Worm (Caenorhabditis elegans): ENCODE data around the gene Y102E9.5.

The Y102E9.5 gene

DNA sequence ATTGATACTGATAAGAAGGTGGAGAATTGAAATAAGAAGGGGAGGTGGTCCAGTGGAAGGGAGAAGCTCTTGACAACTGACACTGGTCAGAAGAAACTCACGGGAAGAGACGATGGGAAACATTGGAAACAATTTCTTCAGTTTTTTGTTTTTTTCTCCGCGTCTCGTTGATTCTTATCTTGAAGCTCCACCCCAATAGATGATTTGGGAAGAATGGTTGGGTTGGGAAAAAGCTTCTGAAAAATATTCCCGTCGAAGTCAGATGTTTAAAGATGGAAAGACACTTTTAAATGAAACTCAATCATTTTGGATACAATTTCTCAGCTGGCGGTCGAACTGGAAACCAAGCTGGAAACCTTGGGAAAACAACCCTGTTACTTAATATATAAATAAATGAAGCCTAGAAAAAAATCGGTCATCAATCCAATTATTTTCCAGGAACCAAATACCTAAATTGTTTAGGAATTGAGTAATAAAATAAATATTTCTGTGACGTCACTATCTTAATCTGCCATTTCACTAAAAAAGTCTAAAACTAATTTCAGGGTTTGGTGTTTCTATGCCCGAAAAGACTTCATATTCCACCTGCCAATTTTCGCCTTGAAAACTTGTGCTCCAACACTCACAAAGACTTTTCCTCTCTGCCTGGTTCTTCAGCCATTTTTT is at the start of gene Y102E9.5, which contains the start of gene odr-4:
Gene Y102E9.5, minus strand, starts transcription at position 101 of the 666 bp plus-strand sequence.
Gene odr-4, plus strand, starts transcription at position 616 of the 666 bp plus-strand sequence.
- TF ChIP-seq klf-2 (GFP tag; conservative IDR thresholded peaks at IDR 0.05) (no peak), cog-1 (tag; optimal IDR thresholded peaks at IDR 0.05) (no peak), ztf-29 (GFP tag; IDR thresholded peaks at IDR 0.05) (no peak), ref-1 (GFP tag; conservative IDR thresholded peaks at IDR 0.05) (no peak), flt-1 (GFP tag; IDR thresholded peaks at IDR 0.05) (no peak), tab-1 (GFP tag; IDR thresholded peaks at IDR 0.05) (no peak), T22C8.4 (GFP tag; IDR thresholded peaks at IDR 0.05) (no peak), med-1 (GFP tag; optimal IDR thresholded peaks at IDR 0.05; ENCODE audit: insufficient read depth) (no peak), ztf-23 (GFP tag; IDR thresholded peaks at IDR 0.05) (no peak)

DNA sequence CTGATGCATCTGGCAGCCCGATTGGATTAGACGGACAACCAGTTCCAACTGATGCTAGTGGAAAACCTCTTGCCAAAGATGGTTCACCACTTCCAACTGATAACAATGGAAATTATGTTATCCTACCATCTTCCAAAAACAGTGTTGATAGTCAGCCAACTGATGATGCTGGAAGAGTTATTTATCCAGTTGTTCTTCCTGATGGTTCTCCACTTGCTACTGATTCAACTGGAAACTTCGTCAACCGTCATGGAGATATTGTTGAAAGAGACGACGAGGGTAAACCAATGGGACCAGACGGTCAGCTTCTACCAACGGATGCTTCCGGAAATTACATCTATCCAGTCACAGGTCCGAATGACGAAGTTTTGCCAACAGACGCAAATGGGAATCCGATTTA is 26.7 kb upstream of the Y102E9.5 start:
- TF ChIP-seq klf-2 (GFP tag; conservative IDR thresholded peaks at IDR 0.05) (no peak), T22C8.4 (GFP tag; IDR thresholded peaks at IDR 0.05) (no peak), cog-1 (tag; optimal IDR thresholded peaks at IDR 0.05) (no peak), flt-1 (GFP tag; IDR thresholded peaks at IDR 0.05) (no peak), med-1 (GFP tag; optimal IDR thresholded peaks at IDR 0.05; ENCODE audit: insufficient read depth) (no peak)

- TF ChIP-seq ztf-29 (GFP tag; IDR thresholded peaks at IDR 0.05) (no peak), klf-2 (GFP tag; conservative IDR thresholded peaks at IDR 0.05) (no peak), ref-1 (GFP tag; conservative IDR thresholded peaks at IDR 0.05) (no peak), med-1 (GFP tag; optimal IDR thresholded peaks at IDR 0.05; ENCODE audit: insufficient read depth) (no peak), tab-1 (GFP tag; IDR thresholded peaks at IDR 0.05) (no peak), ztf-23 (GFP tag; IDR thresholded peaks at IDR 0.05) (no peak), T22C8.4 (GFP tag; IDR thresholded peaks at IDR 0.05) (no peak), flt-1 (GFP tag; IDR thresholded peaks at IDR 0.05) (no peak), cog-1 (tag; optimal IDR thresholded peaks at IDR 0.05) (no peak)
Measured at ce11 chrIII:6752612-6753011, 22.5 kb upstream of the Y102E9.5 start.

DNA sequence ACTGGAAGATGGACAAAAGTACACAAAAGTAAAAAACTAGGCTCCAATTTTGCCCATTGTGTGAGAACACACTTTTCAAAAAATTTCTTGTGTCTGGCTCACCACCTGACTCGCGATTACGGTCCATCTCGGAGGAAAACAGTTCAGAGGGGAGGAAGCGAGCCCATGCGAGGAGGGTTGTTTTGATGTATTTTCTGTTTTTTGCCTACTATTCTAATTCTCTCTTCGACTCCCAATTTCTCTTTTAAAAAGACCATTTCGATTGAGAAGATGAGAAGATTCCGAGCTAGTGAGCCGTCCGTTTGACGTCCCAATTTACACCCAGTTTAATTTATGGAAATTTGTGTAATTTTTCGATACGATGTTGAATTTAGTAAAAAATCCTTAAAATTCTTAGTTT is 16.6 kb upstream of the Y102E9.5 start:
- TF ChIP-seq cog-1 (tag; optimal IDR thresholded peaks at IDR 0.05): no peak
- no peak for TF ChIP-seq flt-1 (GFP tag; IDR thresholded peaks at IDR 0.05)
- TF ChIP-seq med-1 (GFP tag; optimal IDR thresholded peaks at IDR 0.05; ENCODE audit: insufficient read depth): no peak
- TF ChIP-seq T22C8.4 (GFP tag; IDR thresholded peaks at IDR 0.05): no peak
- no peak for TF ChIP-seq ztf-23 (GFP tag; IDR thresholded peaks at IDR 0.05)
- TF ChIP-seq tab-1 (GFP tag; IDR thresholded peaks at IDR 0.05): no peak
- TF ChIP-seq ztf-29 (GFP tag; IDR thresholded peaks at IDR 0.05): no peak
- TF ChIP-seq ref-1 (GFP tag; conservative IDR thresholded peaks at IDR 0.05): no peak
- TF ChIP-seq klf-2 (GFP tag; conservative IDR thresholded peaks at IDR 0.05): no peak

DNA sequence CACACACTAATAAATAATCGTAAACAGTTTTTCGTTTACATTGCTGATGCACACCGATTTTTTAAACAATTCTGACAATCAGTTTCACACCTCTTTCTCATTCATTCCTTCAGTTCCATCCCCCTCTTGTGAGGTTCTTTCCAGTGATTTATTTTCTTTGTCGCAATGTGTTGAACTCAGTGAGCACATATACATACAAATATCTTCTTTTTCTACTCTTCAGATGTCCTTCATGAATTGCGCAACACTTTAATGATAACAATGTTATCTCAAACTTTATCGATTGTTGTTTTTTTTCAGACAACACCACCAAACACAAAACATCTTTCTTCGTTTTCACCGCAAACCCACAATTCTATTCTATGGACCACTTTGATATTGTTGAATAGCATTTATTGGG is 15.9 kb upstream of the Y102E9.5 start, which contains the start of gene dig-1:
Gene dig-1, plus strand, starts transcription at position 301 of the 400 bp plus-strand sequence.
- no peak for TF ChIP-seq med-1 (GFP tag; optimal IDR thresholded peaks at IDR 0.05; ENCODE audit: insufficient read depth)
- no peak for TF ChIP-seq ztf-29 (GFP tag; IDR thresholded peaks at IDR 0.05)
- no peak for TF ChIP-seq flt-1 (GFP tag; IDR thresholded peaks at IDR 0.05)
- no peak for TF ChIP-seq tab-1 (GFP tag; IDR thresholded peaks at IDR 0.05)
- TF ChIP-seq cog-1 (tag; optimal IDR thresholded peaks at IDR 0.05): no peak
- TF ChIP-seq T22C8.4 (GFP tag; IDR thresholded peaks at IDR 0.05): no peak
- TF ChIP-seq ztf-23 (GFP tag; IDR thresholded peaks at IDR 0.05): no peak
- no peak for TF ChIP-seq klf-2 (GFP tag; conservative IDR thresholded peaks at IDR 0.05)
- no peak for TF ChIP-seq ref-1 (GFP tag; conservative IDR thresholded peaks at IDR 0.05)

ce11 chrIII:6742597-6742996 is 12.5 kb upstream of the Y102E9.5 start:
- TF ChIP-seq cog-1 (tag; optimal IDR thresholded peaks at IDR 0.05): no peak
- TF ChIP-seq klf-2 (GFP tag; conservative IDR thresholded peaks at IDR 0.05): 0 out of 2 replicates have a peak, but pooled peaks have one; percentile 41

ce11 chrIII:6740072-6740471 is 10.0 kb upstream of the Y102E9.5 start:
- TF ChIP-seq T22C8.4 (GFP tag; IDR thresholded peaks at IDR 0.05): no peak
- TF ChIP-seq med-1 (GFP tag; optimal IDR thresholded peaks at IDR 0.05; ENCODE audit: insufficient read depth): no peak
- TF ChIP-seq klf-2 (GFP tag; conservative IDR thresholded peaks at IDR 0.05): no peak
- TF ChIP-seq ztf-29 (GFP tag; IDR thresholded peaks at IDR 0.05): no peak
- TF ChIP-seq cog-1 (tag; optimal IDR thresholded peaks at IDR 0.05): no peak
- no peak for TF ChIP-seq tab-1 (GFP tag; IDR thresholded peaks at IDR 0.05)
- no peak for TF ChIP-seq ref-1 (GFP tag; conservative IDR thresholded peaks at IDR 0.05)
- TF ChIP-seq ztf-23 (GFP tag; IDR thresholded peaks at IDR 0.05): no peak
- no peak for TF ChIP-seq flt-1 (GFP tag; IDR thresholded peaks at IDR 0.05)

DNA sequence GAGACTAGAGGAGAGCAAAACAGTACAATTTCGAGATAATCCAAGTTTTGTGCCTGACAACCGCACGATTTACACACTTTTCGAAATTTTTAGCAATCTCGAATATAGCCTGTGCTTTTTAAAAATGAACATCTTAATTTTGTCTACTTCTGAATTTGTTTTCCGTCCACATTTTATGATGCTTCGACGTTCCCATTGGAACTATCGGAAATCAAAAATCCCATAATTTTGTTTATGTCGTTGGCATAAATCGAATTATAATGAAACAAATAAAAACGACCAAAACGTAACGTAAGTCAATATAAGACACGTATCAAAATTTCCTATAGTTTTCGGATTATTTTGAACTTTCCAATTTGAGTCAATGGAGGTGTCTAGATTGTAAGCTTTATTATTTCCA is 6.9 kb upstream of the Y102E9.5 start, which contains the start of gene K07E12.2:
Gene K07E12.2, plus strand, starts transcription at position 301 of the 400 bp plus-strand sequence.
- TF ChIP-seq klf-2 (GFP tag; conservative IDR thresholded peaks at IDR 0.05) (no peak), ztf-23 (GFP tag; IDR thresholded peaks at IDR 0.05) (no peak), ref-1 (GFP tag; conservative IDR thresholded peaks at IDR 0.05) (no peak)

DNA sequence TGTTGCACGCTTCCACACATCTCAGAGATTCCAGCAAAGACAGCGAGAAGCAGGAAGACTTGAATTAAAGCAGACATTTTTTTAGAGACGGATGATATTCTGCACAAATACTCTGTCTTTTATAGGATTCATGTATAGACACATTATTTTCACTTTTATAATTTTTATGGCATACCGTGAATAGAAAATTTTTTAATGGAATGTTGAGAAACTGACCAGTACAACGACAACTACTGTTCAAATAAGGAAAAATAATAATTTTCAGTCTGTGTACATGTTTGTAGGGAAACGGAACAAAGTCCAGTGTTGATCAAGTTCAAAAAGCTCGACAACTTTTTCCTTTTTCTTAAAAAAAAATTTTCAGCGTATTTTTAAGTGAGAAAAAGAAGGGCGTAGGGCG is 6.5 kb upstream of the Y102E9.5 start, which contains the start of gene Y102E9.6:
Gene Y102E9.6, minus strand, starts transcription at position 101 of the 400 bp plus-strand sequence.
- TF ChIP-seq ref-1 (GFP tag; conservative IDR thresholded peaks at IDR 0.05) (no peak), flt-1 (GFP tag; IDR thresholded peaks at IDR 0.05) (no peak), med-1 (GFP tag; optimal IDR thresholded peaks at IDR 0.05; ENCODE audit: insufficient read depth) (no peak), tab-1 (GFP tag; IDR thresholded peaks at IDR 0.05) (no peak), ztf-29 (GFP tag; IDR thresholded peaks at IDR 0.05) (no peak), klf-2 (GFP tag; conservative IDR thresholded peaks at IDR 0.05) (no peak), T22C8.4 (GFP tag; IDR thresholded peaks at IDR 0.05) (no peak), cog-1 (tag; optimal IDR thresholded peaks at IDR 0.05) (no peak), ztf-23 (GFP tag; IDR thresholded peaks at IDR 0.05) (no peak)

DNA sequence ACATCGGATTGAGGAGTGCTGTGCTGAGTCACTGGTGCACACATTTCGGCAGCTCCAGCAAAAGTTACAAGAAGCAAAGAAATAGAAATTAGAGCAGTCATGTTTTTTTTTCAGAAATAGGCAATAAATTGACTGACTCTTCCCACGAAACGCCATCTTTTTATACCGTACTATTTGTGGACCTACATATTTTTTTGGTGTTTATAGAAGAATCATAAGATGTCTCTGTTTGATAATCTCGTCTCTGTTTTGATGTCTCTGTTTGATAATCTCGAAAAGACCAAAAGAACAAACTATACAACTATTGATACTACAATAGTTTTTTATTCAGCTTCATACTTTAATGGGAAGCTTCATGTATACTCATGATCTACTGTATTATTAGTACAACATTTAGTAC is 4.3 kb upstream of the Y102E9.5 start, which contains the start of gene Y102E9.3:
Gene Y102E9.3, minus strand, starts transcription at position 101 of the 400 bp plus-strand sequence.
- TF ChIP-seq ztf-29 (GFP tag; IDR thresholded peaks at IDR 0.05) (no peak), T22C8.4 (GFP tag; IDR thresholded peaks at IDR 0.05) (no peak), klf-2 (GFP tag; conservative IDR thresholded peaks at IDR 0.05) (no peak), ztf-23 (GFP tag; IDR thresholded peaks at IDR 0.05) (no peak)

Measured in whole organism, midembryonic.